Fruit fly (Drosophila melanogaster) S2 (cell line): ENCODE measurements around the gene P58IPK.

ENCODE experiments used
- CG8478 ChIP-seq: fragments of >200 bp; optimal IDR thresholded peaks from 2 replicates; lab custom pipeline; 2018
- CTCF ChIP-seq, 2 experiments: fragments of >200 bp; optimal IDR thresholded peaks; 2 replicates each; lab custom pipeline; 2018

DNA sequence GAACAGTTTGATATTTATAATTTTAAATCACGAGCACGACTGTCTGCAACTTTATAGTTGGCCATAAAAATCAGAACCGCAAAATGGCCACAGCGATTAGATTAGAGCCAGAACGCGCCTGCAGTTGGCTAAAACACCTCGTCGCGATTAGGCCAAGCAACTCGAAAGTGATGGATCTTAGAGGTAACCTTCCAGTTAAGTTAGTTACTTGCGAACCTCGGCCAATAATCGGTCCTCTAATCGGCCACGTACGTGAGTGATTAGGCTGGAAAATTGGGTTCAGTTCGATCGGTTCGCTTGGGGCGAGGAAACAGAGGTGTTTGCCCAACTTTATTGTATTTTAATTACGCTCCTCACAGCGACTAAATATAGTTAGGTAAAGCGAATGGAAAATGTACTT lies 33.5 kb downstream of the P58IPK start:
- TF ChIP-seq CG8478 (lab: Kevin White, UChicago) = no peak
- no peak for TF ChIP-seq CTCF (optimal IDR thresholded peaks at IDR 0.05; lab: Kevin White, UChicago)
